Fruit fly (Drosophila melanogaster): Measurements from ENCODE around the gene Cpsf100.

DNA sequence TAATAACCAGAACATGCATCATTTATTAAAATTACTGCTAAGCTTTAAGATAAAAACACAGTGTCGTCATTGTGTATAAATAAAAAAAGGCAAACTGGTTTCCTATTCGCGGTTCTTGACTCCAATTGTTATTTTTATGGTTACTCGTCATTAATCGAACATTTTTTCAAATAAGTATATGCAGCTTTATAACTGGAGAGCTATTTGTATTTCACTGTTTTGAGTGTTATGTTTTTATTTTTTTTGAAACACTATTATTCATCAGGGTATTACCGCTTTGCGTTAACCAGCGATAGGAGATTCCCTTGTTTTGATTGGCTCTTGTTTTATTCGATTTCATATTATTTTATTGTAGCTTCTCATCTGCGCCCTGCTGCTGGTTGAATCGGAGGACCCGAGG lies 23.2 kb upstream of the Cpsf100 start:
- TF ChIP-seq Sox15 (GFP tag; optimal IDR thresholded peaks at IDR 0.05) (no peak), Ets96B (tag; optimal IDR thresholded peaks at IDR 0.05) (peak; percentile 56), achi (GFP tag; optimal IDR thresholded peaks at IDR 0.05) (peak; percentile 1), Eip75B (GFP tag; optimal IDR thresholded peaks at IDR 0.05) (no peak), CG11902 (GFP tag; optimal IDR thresholded peaks at IDR 0.05) (no peak), CG6276 (GFP tag; optimal IDR thresholded peaks at IDR 0.05) (no peak)
